Fruit fly (Drosophila melanogaster) whole organism, prepupa: ENCODE measurements around the gene CG5160.
A peak's percentile ranks its signal among the peaks of the same experiment; 100 is the strongest.

ENCODE experiments used
- Blimp-1 ChIP-seq: fragments of 200-800 bp; sonication (Bioruptor generic); optimal IDR thresholded peaks from 3 replicates; lab custom pipeline; 2017; ENCODE audit warnings: missing biosample characterization, missing genetic modification characterization, mild to moderate bottlenecking, moderate library complexity, missing genetic modification reagents
- CG10669 ChIP-seq: fragments of 200-800 bp; sonication (Bioruptor generic); optimal IDR thresholded peaks from 3 replicates; lab custom pipeline; 2018; ENCODE audit warnings: missing biosample characterization, mild to moderate bottlenecking, missing genetic modification characterization, moderate library complexity
- CG11294 ChIP-seq: fragments of 200-800 bp; sonication (Bioruptor generic); IDR thresholded peaks from 2 replicates; pipeline ENCODE4 v1.3.6; 2022; ENCODE audit warnings: missing biosample characterization, missing genetic modification characterization
- CG11762 ChIP-seq: fragments of 200-800 bp; sonication (Bioruptor generic); optimal IDR thresholded peaks from 3 replicates; lab custom pipeline; 2016; ENCODE audit warnings: missing biosample characterization, missing genetic modification characterization; ENCODE audit not compliant: insufficient read depth
- CG11902 ChIP-seq: fragments of 200-800 bp; sonication (Bioruptor generic); optimal IDR thresholded peaks from 3 replicates; lab custom pipeline; 2016; ENCODE audit warnings: missing biosample characterization, missing genetic modification characterization
- CG16779 ChIP-seq: fragments of 200-800 bp; sonication (Bioruptor generic); optimal IDR thresholded peaks from 3 replicates; lab custom pipeline; 2017; ENCODE audit warnings: missing biosample characterization, mild to moderate bottlenecking, missing genetic modification characterization
- CG3032 ChIP-seq: fragments of 200-800 bp; optimal IDR thresholded peaks from 2 replicates; lab custom pipeline; 2019; ENCODE audit warnings: missing biosample characterization, mild to moderate bottlenecking, missing genetic modification characterization, moderate library complexity
- CG31627 ChIP-seq: fragments of 200-800 bp; sonication (Bioruptor generic); optimal IDR thresholded peaks from 3 replicates; lab custom pipeline; 2016; ENCODE audit warnings: missing biosample characterization, missing genetic modification characterization
- CG34406 ChIP-seq: fragments of 200-800 bp; sonication (Bioruptor generic); optimal IDR thresholded peaks from 3 replicates; lab custom pipeline; 2016; ENCODE audit warnings: missing biosample characterization, missing genetic modification characterization
- CG3919 ChIP-seq: fragments of 200-800 bp; sonication (Bioruptor generic); optimal IDR thresholded peaks from 3 replicates; lab custom pipeline; 2016; ENCODE audit warnings: missing biosample characterization, missing genetic modification characterization
- CG6163 ChIP-seq: fragments of 200-800 bp; sonication (Bioruptor generic); IDR thresholded peaks from 3 replicates; pipeline ENCODE4 v1.3.6; 2022; ENCODE audit warnings: missing biosample characterization, missing genetic modification characterization
- CG6276 ChIP-seq: fragments of 200-800 bp; sonication (Bioruptor generic); optimal IDR thresholded peaks from 2 replicates; lab custom pipeline; 2017; ENCODE audit warnings: missing biosample characterization, mild to moderate bottlenecking, missing genetic modification characterization
- CG6792 ChIP-seq: fragments of 200-800 bp; sonication (Bioruptor generic); optimal IDR thresholded peaks from 3 replicates; lab custom pipeline; 2016; ENCODE audit warnings: missing biosample characterization, missing genetic modification characterization
- CG6808 ChIP-seq: fragments of 200-800 bp; sonication (Bioruptor generic); optimal IDR thresholded peaks from 3 replicates; lab custom pipeline; 2017; ENCODE audit warnings: missing biosample characterization, missing genetic modification characterization, mild to moderate bottlenecking, moderate library complexity, missing genetic modification reagents
- CG7368 ChIP-seq: fragments of 200-800 bp; sonication (Bioruptor generic); optimal IDR thresholded peaks from 3 replicates; lab custom pipeline; 2016; ENCODE audit warnings: missing biosample characterization, missing genetic modification characterization
- CG8119 ChIP-seq: fragments of 200-800 bp; sonication (Bioruptor generic); IDR thresholded peaks from 3 replicates; pipeline ENCODE4 v1.3.6; 2022; ENCODE audit warnings: missing biosample characterization, missing genetic modification characterization
- CG8319 ChIP-seq: fragments of 200-800 bp; sonication (Bioruptor generic); optimal IDR thresholded peaks from 3 replicates; lab custom pipeline; 2016; ENCODE audit warnings: missing biosample characterization, missing genetic modification characterization
- CG8632 ChIP-seq: fragments of 200-800 bp; sonication (Bioruptor generic); optimal IDR thresholded peaks from 3 replicates; lab custom pipeline; 2016; ENCODE audit warnings: missing biosample characterization, missing genetic modification characterization
- CG9139 ChIP-seq: fragments of 200-800 bp; sonication (Bioruptor generic); optimal IDR thresholded peaks from 3 replicates; lab custom pipeline; 2017; ENCODE audit warnings: missing biosample characterization, mild to moderate bottlenecking, missing genetic modification characterization
- Eip75B ChIP-seq: fragments of 200-800 bp; sonication (Bioruptor generic); optimal IDR thresholded peaks from 3 replicates; lab custom pipeline; 2016; ENCODE audit warnings: missing biosample characterization, missing genetic modification characterization
- Eip78C ChIP-seq: fragments of 200-800 bp; sonication (Bioruptor generic); peaks from one replicate; lab custom pipeline; 2016; ENCODE audit warnings: missing biosample characterization, missing genetic modification characterization
- Eip93F ChIP-seq: fragments of 200-800 bp; sonication (Bioruptor generic); optimal IDR thresholded peaks from 2 replicates; lab custom pipeline; 2016; ENCODE audit warnings: missing biosample characterization, mild to moderate bottlenecking, missing genetic modification characterization
- Ets21C ChIP-seq: fragments of 200-800 bp; sonication (Bioruptor generic); optimal IDR thresholded peaks from 3 replicates; lab custom pipeline; 2016; ENCODE audit warnings: missing biosample characterization, missing genetic modification characterization
- Ets96B ChIP-seq: fragments of 200-800 bp; optimal IDR thresholded peaks from 2 replicates; lab custom pipeline; 2019; ENCODE audit warnings: missing biosample characterization, mild to moderate bottlenecking, missing genetic modification characterization, moderate library complexity
- Hr39 ChIP-seq: fragments of 200-800 bp; sonication (Bioruptor generic); optimal IDR thresholded peaks from 2 replicates; lab custom pipeline; 2016; ENCODE audit warnings: missing biosample characterization, missing genetic modification characterization
- Lpt ChIP-seq: fragments of 200-800 bp; sonication (Bioruptor generic); optimal IDR thresholded peaks from 3 replicates; lab custom pipeline; 2016; ENCODE audit warnings: missing biosample characterization, missing genetic modification characterization
- Met ChIP-seq: fragments of 200-800 bp; sonication (Bioruptor generic); optimal IDR thresholded peaks from 3 replicates; lab custom pipeline; 2016; ENCODE audit warnings: missing biosample characterization, missing genetic modification characterization
- OdsH ChIP-seq: fragments of 200-800 bp; sonication (Bioruptor generic); optimal IDR thresholded peaks from 3 replicates; lab custom pipeline; 2016; ENCODE audit warnings: missing biosample characterization, missing genetic modification characterization
- Smox ChIP-seq: fragments of 200-800 bp; sonication (Bioruptor generic); optimal IDR thresholded peaks from 3 replicates; lab custom pipeline; 2016; ENCODE audit warnings: missing biosample characterization, missing genetic modification characterization
- Sox102F ChIP-seq: fragments of 200-800 bp; sonication (Bioruptor generic); optimal IDR thresholded peaks from 2 replicates; lab custom pipeline; 2016; ENCODE audit warnings: missing biosample characterization, mild to moderate bottlenecking, missing genetic modification characterization
- Sox14 ChIP-seq: fragments of 200-800 bp; sonication (Bioruptor generic); optimal IDR thresholded peaks from 3 replicates; lab custom pipeline; 2016; ENCODE audit warnings: missing biosample characterization, missing genetic modification characterization
- Sox15 ChIP-seq: fragments of 200-800 bp; sonication (Bioruptor generic); optimal IDR thresholded peaks from 3 replicates; lab custom pipeline; 2016; ENCODE audit warnings: missing biosample characterization, missing genetic modification characterization
- achi ChIP-seq: fragments of 200-800 bp; sonication (Bioruptor generic); optimal IDR thresholded peaks from 3 replicates; lab custom pipeline; 2016; ENCODE audit warnings: missing biosample characterization, missing genetic modification characterization
- acj6 ChIP-seq: fragments of 200-800 bp; sonication (Bioruptor generic); optimal IDR thresholded peaks from 3 replicates; lab custom pipeline; 2016; ENCODE audit warnings: missing biosample characterization, missing genetic modification characterization
- dac ChIP-seq: fragments of 200-800 bp; sonication (Bioruptor generic); optimal IDR thresholded peaks from 2 replicates; lab custom pipeline; 2017; ENCODE audit warnings: missing biosample characterization, mild to moderate bottlenecking, missing genetic modification characterization
- dsx ChIP-seq: fragments of 200-800 bp; optimal IDR thresholded peaks from 3 replicates; lab custom pipeline; 2019; ENCODE audit warnings: missing biosample characterization, mild to moderate bottlenecking, missing genetic modification characterization, moderate library complexity; ENCODE audit not compliant: poor library complexity, severe bottlenecking
- esn ChIP-seq: fragments of 200-800 bp; sonication (Bioruptor generic); optimal IDR thresholded peaks from 2 replicates; lab custom pipeline; 2016; ENCODE audit warnings: missing biosample characterization, mild to moderate bottlenecking, missing genetic modification characterization, moderate library complexity
- fd59A ChIP-seq: fragments of 200-800 bp; sonication (Bioruptor generic); optimal IDR thresholded peaks from 2 replicates; lab custom pipeline; 2017; ENCODE audit warnings: missing biosample characterization, mild to moderate bottlenecking, missing genetic modification characterization, missing genetic modification reagents
- fd85E ChIP-seq: fragments of 200-800 bp; sonication (Bioruptor generic); optimal IDR thresholded peaks from 3 replicates; lab custom pipeline; 2016; ENCODE audit warnings: missing biosample characterization, missing genetic modification characterization
- fkh ChIP-seq: fragments of 200-800 bp; sonication (Bioruptor generic); optimal IDR thresholded peaks from 3 replicates; lab custom pipeline; 2017; ENCODE audit warnings: missing biosample characterization, mild to moderate bottlenecking, missing genetic modification characterization, moderate library complexity
- pdm3 ChIP-seq: fragments of 200-800 bp; sonication (Bioruptor generic); optimal IDR thresholded peaks from 3 replicates; lab custom pipeline; 2016; ENCODE audit warnings: missing biosample characterization, missing genetic modification characterization
- salr ChIP-seq, 2 experiments: fragments of 200-800 bp; sonication (Bioruptor generic); optimal IDR thresholded peaks; 3 replicates each; lab custom pipeline; 2016 to 2018; ENCODE audit warnings: missing biosample characterization in 2 of 2, missing genetic modification characterization in 2 of 2, mild to moderate bottlenecking in 1 of 2
- spab ChIP-seq: fragments of 200-800 bp; sonication (Bioruptor generic); optimal IDR thresholded peaks from 2 replicates; lab custom pipeline; 2017; ENCODE audit warnings: missing biosample characterization, mild to moderate bottlenecking, missing genetic modification characterization, missing genetic modification reagents
- ss ChIP-seq, 2 experiments: fragments of 200-800 bp; sonication (Bioruptor generic); optimal IDR thresholded peaks; 2 replicates in 1 of 2; 3 replicates in 1 of 2; lab custom pipeline; 2017 to 2018; ENCODE audit warnings: mild to moderate bottlenecking in 2 of 2, missing biosample characterization in 2 of 2, missing genetic modification characterization in 2 of 2, moderate library complexity in 1 of 2
- svp ChIP-seq: fragments of 200-800 bp; sonication (Bioruptor generic); peaks from one replicate; lab custom pipeline; 2016; ENCODE audit warnings: missing biosample characterization, missing genetic modification characterization
- topi ChIP-seq: fragments of 200-800 bp; sonication (Bioruptor generic); optimal IDR thresholded peaks from 3 replicates; lab custom pipeline; 2016; ENCODE audit warnings: missing biosample characterization, missing genetic modification characterization
- vri ChIP-seq: fragments of 200-800 bp; sonication (Bioruptor generic); optimal IDR thresholded peaks from 3 replicates; lab custom pipeline; 2016; ENCODE audit warnings: missing biosample characterization, mild to moderate bottlenecking, missing genetic modification characterization

Gene CG5160

dm6 chr2L:7424907-7425689, 26.5 kb upstream of the CG5160 start (continued):
- TF ChIP-seq dsx: peak; percentile 29
- TF ChIP-seq Sox14 (GFP tag; lab: Kevin White, UChicago): peak; percentile 89
- peak; percentile 81 for TF ChIP-seq CG6792 (GFP tag; lab: Kevin White, UChicago)
- peak; percentile 71 for TF ChIP-seq Eip75B (GFP tag; lab: Kevin White, UChicago)
- peak; percentile 44 for TF ChIP-seq spab
- peak; percentile 78 for TF ChIP-seq Sox15 (GFP tag; lab: Kevin White, UChicago)
- peak; percentile 92 for TF ChIP-seq CG6163
- TF ChIP-seq salr (GFP tag; optimal IDR thresholded peaks at IDR 0.05; lab: Kevin White, UChicago): peak; percentile 24 to 31
- peak; percentile 70 for TF ChIP-seq CG8319 (GFP tag; lab: Kevin White, UChicago)

dm6 chr2L:7424282-7424905, 25.8 kb upstream of the CG5160 start:
- no peak for TF ChIP-seq CG9139 (GFP tag; lab: Kevin White, UChicago)
- TF ChIP-seq achi (GFP tag; lab: Kevin White, UChicago): peak; percentile 24
- no peak for TF ChIP-seq Ets21C (GFP tag; lab: Kevin White, UChicago)
- peak; percentile 41; the same call in 1 of the 3 replicates for TF ChIP-seq CG8119 (GFP tag; lab: Robert Waterston, UW)
- no peak for TF ChIP-seq CG34406 (GFP tag; lab: Kevin White, UChicago)
- TF ChIP-seq CG3032: peak; percentile 53
- peak; percentile 49 for TF ChIP-seq CG10669 (GFP tag; lab: Kevin White, UChicago)
- no peak for TF ChIP-seq CG6276 (GFP tag; lab: Kevin White, UChicago)
- TF ChIP-seq fd85E (GFP tag; lab: Kevin White, UChicago): no peak
- TF ChIP-seq salr (GFP tag; optimal IDR thresholded peaks at IDR 0.05; lab: Kevin White, UChicago): peak in 1 of 2 experiments; percentile 60
- peak; percentile 87 for TF ChIP-seq Eip78C (GFP tag; lab: Kevin White, UChicago)
- TF ChIP-seq Sox14 (GFP tag; lab: Kevin White, UChicago): peak; percentile 71
- TF ChIP-seq pdm3 (GFP tag; lab: Kevin White, UChicago): peak; percentile 61
- no peak for TF ChIP-seq Blimp-1 (GFP tag; lab: Kevin White, UChicago)
- TF ChIP-seq CG6808: peak; percentile 11
- peak; percentile 13 for TF ChIP-seq CG3919 (GFP tag; lab: Kevin White, UChicago)
- peak; percentile 64 for TF ChIP-seq OdsH (GFP tag; lab: Kevin White, UChicago)
- TF ChIP-seq Eip93F: no peak
- peak; percentile 43 for TF ChIP-seq CG8632 (GFP tag; lab: Kevin White, UChicago)
- TF ChIP-seq Sox15 (GFP tag; lab: Kevin White, UChicago): peak; percentile 31
- TF ChIP-seq Sox102F (GFP tag; lab: Kevin White, UChicago): peak; percentile 19
- peak; percentile 64 for TF ChIP-seq Hr39 (GFP tag; lab: Kevin White, UChicago)
- TF ChIP-seq Smox (GFP tag; lab: Kevin White, UChicago): peak; percentile 13
- TF ChIP-seq dac (GFP tag; lab: Kevin White, UChicago): peak; percentile 29
- no peak for TF ChIP-seq CG11902 (GFP tag; lab: Kevin White, UChicago)
- TF ChIP-seq CG7368 (GFP tag; lab: Kevin White, UChicago): no peak
- TF ChIP-seq Met (GFP tag; lab: Kevin White, UChicago): peak; percentile 31
- peak; percentile 1 for TF ChIP-seq esn (GFP tag; lab: Kevin White, UChicago)
- peak; percentile 6 for TF ChIP-seq vri
- TF ChIP-seq ss (GFP tag; optimal IDR thresholded peaks at IDR 0.05; lab: Kevin White, UChicago): no peak
- peak; percentile 55 for TF ChIP-seq CG31627
- no peak for TF ChIP-seq CG11762 (GFP tag; lab: Kevin White, UChicago)
- TF ChIP-seq svp (GFP tag; lab: Kevin White, UChicago): peak; percentile 80
- peak; percentile 4 for TF ChIP-seq CG8319 (GFP tag; lab: Kevin White, UChicago)
- TF ChIP-seq CG16779 (tag; lab: Kevin White, UChicago): no peak
- TF ChIP-seq CG6163: peak; percentile 57
- peak; percentile 40 for TF ChIP-seq acj6
- peak; percentile 24 for TF ChIP-seq fd59A (GFP tag; lab: Kevin White, UChicago)
- no peak for TF ChIP-seq Lpt (GFP tag; lab: Kevin White, UChicago)
- TF ChIP-seq fkh: no peak
- peak; percentile 36 for TF ChIP-seq Ets96B
- TF ChIP-seq topi (GFP tag; lab: Kevin White, UChicago): peak; percentile 42
- TF ChIP-seq CG11294 (GFP tag; lab: Robert Waterston, UW): no peak
